In the genomic region with DNA sequence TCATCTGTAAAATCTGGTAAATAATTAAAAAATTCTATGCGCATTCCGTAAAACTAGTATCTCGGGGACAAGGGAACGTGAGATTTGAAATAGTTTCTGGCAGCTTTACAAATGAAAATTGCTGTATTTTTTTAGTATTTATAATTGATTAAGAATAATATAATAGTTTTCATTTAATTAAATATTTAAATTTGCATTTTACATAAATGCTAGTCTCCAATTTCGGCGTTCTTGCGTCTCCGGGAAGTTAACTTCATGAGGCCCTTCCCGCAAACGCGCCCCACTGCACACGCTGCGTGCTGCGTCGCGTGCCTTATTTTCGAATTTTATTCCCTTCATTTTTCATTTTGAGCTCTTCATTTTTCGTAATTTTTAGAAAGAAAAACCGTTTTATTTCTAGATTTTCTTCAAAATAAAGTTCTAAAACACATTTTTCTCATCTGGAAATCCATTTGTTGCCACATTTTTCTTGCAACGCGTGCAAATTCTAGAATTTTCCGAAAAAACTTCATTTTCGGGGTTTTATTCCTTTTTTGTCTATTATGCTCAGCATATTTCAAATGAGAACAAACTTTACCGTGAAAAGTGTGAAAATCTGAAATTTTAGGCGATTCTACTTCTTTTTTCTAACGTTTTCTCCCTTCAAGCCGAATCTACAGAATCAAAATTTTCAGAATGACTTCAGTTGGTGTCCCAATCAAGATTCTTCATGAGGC, we compare ENCODE assay signal across 3 worm cellular contexts.
TF ChIP-seq lines count a peak whose summit lies in the region.

A gene (minus strand): TSS at position 55 of the 716 bp plus-strand sequence.
A gene (plus strand): TSS at position 666 of the 716 bp plus-strand sequence.

TF ChIP-seq in whole organism, L1 larva, 84 proteins besides CTCF, POLR2A, EP300 and RAD21 (continued from another document and continues in another):
- TF ChIP-seq nhr-84 (tag; optimal IDR thresholded peaks at IDR 0.05; lab: Kevin White, UChicago) (no peak), vab-15 (tag; optimal IDR thresholded peaks at IDR 0.05; lab: Kevin White, UChicago) (peak; percentile 95), hlh-4 (tag; optimal IDR thresholded peaks at IDR 0.05; lab: Kevin White, UChicago) (no peak), unc-130 (tag; optimal IDR thresholded peaks at IDR 0.05; lab: Kevin White, UChicago) (peak; percentile 31), lin-39 (tag; optimal IDR thresholded peaks at IDR 0.05; lab: Kevin White, UChicago) (no peak), sup-37 (GFP tag; optimal IDR thresholded peaks at IDR 0.05; lab: Kevin White, UChicago) (peak; percentile 40), efl-1 (optimal IDR thresholded peaks at IDR 0.05; lab: Kevin White, UChicago) (peak; percentile 75 to 77), efl-1 (GFP tag; optimal IDR thresholded peaks at IDR 0.05 in 1 of 2; lab: Kevin White, UChicago) (peak; percentile 64 to 94), fkh-8 (tag; optimal IDR thresholded peaks at IDR 0.05; lab: Kevin White, UChicago) (peak; percentile 96), lin-15B (tag; optimal IDR thresholded peaks at IDR 0.05; lab: Kevin White, UChicago) (peak; percentile 90), xbp-1 (tag; optimal IDR thresholded peaks at IDR 0.05; lab: Kevin White, UChicago) (peak; percentile 87), zag-1 (tag; optimal IDR thresholded peaks at IDR 0.05; lab: Kevin White, UChicago) (no peak), lin-35 (GFP tag; optimal IDR thresholded peaks at IDR 0.05; lab: Kevin White, UChicago) (peak; percentile 73 to 85), sox-4 (tag; optimal IDR thresholded peaks at IDR 0.05; lab: Kevin White, UChicago) (peak; percentile 58), nhr-20 (tag; optimal IDR thresholded peaks at IDR 0.05; lab: Kevin White, UChicago) (peak; percentile 81), pag-3 (tag; optimal IDR thresholded peaks at IDR 0.05; lab: Kevin White, UChicago; ENCODE audit: borderline replicate concordance, insufficient read depth) (no peak), lir-3 (tag; optimal IDR thresholded peaks at IDR 0.05; lab: Kevin White, UChicago; ENCODE audit: poor library complexity) (peak; percentile 81), ztf-11 (tag; optimal IDR thresholded peaks at IDR 0.05; lab: Kevin White, UChicago) (peak in 1 of 2 experiments; percentile 79), nhr-12 (tag; optimal IDR thresholded peaks at IDR 0.05; lab: Kevin White, UChicago) (no peak), efl-3 (GFP tag; optimal IDR thresholded peaks at IDR 0.05; lab: Kevin White, UChicago) (no peak), nhr-11 (tag; optimal IDR thresholded peaks at IDR 0.05; lab: Kevin White, UChicago) (no peak), dpl-1 (GFP tag; optimal IDR thresholded peaks at IDR 0.05; lab: Kevin White, UChicago) (peak; percentile 63 to 69 (median 64)), egl-13 (tag; optimal IDR thresholded peaks at IDR 0.05; lab: Kevin White, UChicago) (peak; percentile 66), nhr-28 (tag; optimal IDR thresholded peaks at IDR 0.05; lab: Kevin White, UChicago) (no peak), tbx-2 (tag; optimal IDR thresholded peaks at IDR 0.05; lab: Kevin White, UChicago) (peak; percentile 84), unc-86 (tag; optimal IDR thresholded peaks at IDR 0.05; lab: Kevin White, UChicago) (peak; percentile 77), snu-23 (GFP tag; optimal IDR thresholded peaks at IDR 0.05; lab: Kevin White, UChicago) (peak; percentile 87), nhr-237 (tag; optimal IDR thresholded peaks at IDR 0.05; lab: Kevin White, UChicago) (no peak), lsy-2 (tag; optimal IDR thresholded peaks at IDR 0.05; lab: Kevin White, UChicago) (peak; percentile 78 to 80), nhr-76 (tag; optimal IDR thresholded peaks at IDR 0.05; lab: Kevin White, UChicago) (no peak), aly-2 (tag; optimal IDR thresholded peaks at IDR 0.05; lab: Kevin White, UChicago) (peak; percentile 17), egl-27 (tag; optimal IDR thresholded peaks at IDR 0.05; lab: Kevin White, UChicago) (no peak), ztf-4 (tag; optimal IDR thresholded peaks at IDR 0.05; lab: Kevin White, UChicago) (peak; percentile 41), lin-13 (GFP tag; optimal IDR thresholded peaks at IDR 0.05; lab: Kevin White, UChicago) (peak; percentile 55), aha-1 (tag; optimal IDR thresholded peaks at IDR 0.05; lab: Kevin White, UChicago) (no peak), F16B12.6 (tag; optimal IDR thresholded peaks at IDR 0.05; lab: Kevin White, UChicago) (no peak), ceh-88 (GFP tag; IDR thresholded peaks at IDR 0.05; lab: Robert Waterston, UW) (peak; percentile 87), hpl-2 (GFP tag; optimal IDR thresholded peaks at IDR 0.05; lab: Kevin White, UChicago) (no peak), fkh-4 (tag; optimal IDR thresholded peaks at IDR 0.05; lab: Kevin White, UChicago; ENCODE audit: borderline replicate concordance) (peak; percentile 68), nhr-90 (tag; optimal IDR thresholded peaks at IDR 0.05; lab: Kevin White, UChicago; ENCODE audit: poor library complexity) (peak; percentile 90)

TF ChIP-seq in whole organism, L3 larva, 47 proteins besides CTCF, POLR2A, EP300 and RAD21 (continued from another document):
- TF ChIP-seq snpc-4 (tag; optimal IDR thresholded peaks at IDR 0.05; lab: Kevin White, UChicago), result peak; percentile 43
- TF ChIP-seq aly-2 (tag; optimal IDR thresholded peaks at IDR 0.05; lab: Kevin White, UChicago), result no peak
- peak; percentile 77 for TF ChIP-seq nfya-1 (tag; optimal IDR thresholded peaks at IDR 0.05; lab: Kevin White, UChicago; ENCODE audit: insufficient read depth)
- TF ChIP-seq elt-1 (tag; optimal IDR thresholded peaks at IDR 0.05; lab: Kevin White, UChicago), result no peak
- no peak for TF ChIP-seq sea-2 (GFP tag; optimal IDR thresholded peaks at IDR 0.05; lab: Kevin White, UChicago)
- TF ChIP-seq lin-39 (tag; optimal IDR thresholded peaks at IDR 0.05; lab: Kevin White, UChicago), result peak; percentile 55
- TF ChIP-seq nhr-23 (tag; optimal IDR thresholded peaks at IDR 0.05; lab: Kevin White, UChicago), result peak; percentile 73
- TF ChIP-seq lin-15B (tag; optimal IDR thresholded peaks at IDR 0.05; lab: Kevin White, UChicago), result peak; percentile 91
- TF ChIP-seq hmg-11 (tag; optimal IDR thresholded peaks at IDR 0.05; lab: Kevin White, UChicago), result peak; percentile 82
- no peak for TF ChIP-seq elt-3 (tag; optimal IDR thresholded peaks at IDR 0.05; lab: Kevin White, UChicago)
- TF ChIP-seq nhr-77 (tag; optimal IDR thresholded peaks at IDR 0.05; lab: Kevin White, UChicago), result no peak

TF ChIP-seq in whole organism, young adult, 124 proteins besides CTCF, POLR2A, EP300 and RAD21 (continued from another document and continues in another):
- TF ChIP-seq ztf-18 (tag; optimal IDR thresholded peaks at IDR 0.05; lab: Kevin White, UChicago) (peak; percentile 70), nhr-90 (tag; optimal IDR thresholded peaks at IDR 0.05; lab: Kevin White, UChicago) (no peak), let-607 (tag; optimal IDR thresholded peaks at IDR 0.05; lab: Kevin White, UChicago) (peak in 1 of 2 experiments; percentile 59), D2030.7 (GFP tag; IDR thresholded peaks at IDR 0.05; lab: Robert Waterston, UW) (peak; percentile 91), attf-5 (GFP tag; optimal IDR thresholded peaks at IDR 0.05; lab: Kevin White, UChicago) (peak; percentile 96), cebp-2 (GFP tag; IDR thresholded peaks at IDR 0.05; lab: Robert Waterston, UW) (no peak), lir-1 (GFP tag; conservative IDR thresholded peaks at IDR 0.05; lab: Robert Waterston, UW) (peak; percentile 80), ZK185.1 (tag; optimal IDR thresholded peaks at IDR 0.05; lab: Kevin White, UChicago; ENCODE audit: poor library complexity, severe bottlenecking) (peak; percentile 55), pbrm-1 (GFP tag; IDR thresholded peaks at IDR 0.05; lab: Robert Waterston, UW) (peak; percentile 78), F52B5.7 (tag; optimal IDR thresholded peaks at IDR 0.05; lab: Kevin White, UChicago) (no peak), F55B11.4 (tag; optimal IDR thresholded peaks at IDR 0.05; lab: Kevin White, UChicago; ENCODE audit: borderline replicate concordance, insufficient read depth) (no peak), lin-54 (GFP tag; optimal IDR thresholded peaks at IDR 0.05; lab: Kevin White, UChicago) (peak; percentile 83), lin-40 (tag; optimal IDR thresholded peaks at IDR 0.05; lab: Kevin White, UChicago) (peak; percentile 71), zfh-2 (GFP tag; conservative IDR thresholded peaks at IDR 0.05; lab: Robert Waterston, UW) (no peak), repo-1 (tag; optimal IDR thresholded peaks at IDR 0.05; lab: Kevin White, UChicago) (no peak), hlh-26 (GFP tag; conservative IDR thresholded peaks at IDR 0.05; lab: Robert Waterston, UW) (no peak), ztf-22 (GFP tag; optimal IDR thresholded peaks at IDR 0.05; lab: Kevin White, UChicago) (no peak), bed-2 (GFP tag; IDR thresholded peaks at IDR 0.05; lab: Robert Waterston, UW) (peak; percentile 77), C17E4.6 (GFP tag; IDR thresholded peaks at IDR 0.05; lab: Robert Waterston, UW) (no peak), F57C9.4 (tag; optimal IDR thresholded peaks at IDR 0.05; lab: Kevin White, UChicago) (no peak), tlf-1 (GFP tag; optimal IDR thresholded peaks at IDR 0.05; lab: Kevin White, UChicago) (peak; percentile 34), ztf-6 (GFP tag; IDR thresholded peaks at IDR 0.05; lab: Robert Waterston, UW) (peak; percentile 57; the same call in 1 of the 2 replicates), rec-8 (tag; optimal IDR thresholded peaks at IDR 0.05; lab: Kevin White, UChicago) (peak; percentile 33 to 37), chd-7 (tag; optimal IDR thresholded peaks at IDR 0.05; lab: Kevin White, UChicago) (no peak), lin-35 (GFP tag; optimal IDR thresholded peaks at IDR 0.05; lab: Kevin White, UChicago) (peak in 1 of 3 experiments; percentile 64), dpl-1 (GFP tag; optimal IDR thresholded peaks at IDR 0.05; lab: Kevin White, UChicago) (no peak), hmg-20 (GFP tag; IDR thresholded peaks at IDR 0.05; lab: Robert Waterston, UW) (no peak), rcor-1 (GFP tag; IDR thresholded peaks at IDR 0.05; lab: Robert Waterston, UW) (peak; percentile 54; the same call in 1 of the 2 replicates), ztf-28 (GFP tag; IDR thresholded peaks at IDR 0.05; lab: Robert Waterston, UW) (peak; percentile 91; the same call in 1 of the 2 replicates), ceh-40 (GFP tag; IDR thresholded peaks at IDR 0.05; lab: Robert Waterston, UW) (no peak), snpc-1.1 (tag; optimal IDR thresholded peaks at IDR 0.05; lab: Kevin White, UChicago; ENCODE audit: insufficient read depth) (peak; percentile 4), snpc-4 (GFP tag; optimal IDR thresholded peaks at IDR 0.05; lab: Kevin White, UChicago) (peak; percentile 73), snpc-4 (tag; optimal IDR thresholded peaks at IDR 0.05; lab: Kevin White, UChicago) (peak; percentile 36 to 91 (median 73)), B0019.2 (GFP tag; conservative IDR thresholded peaks at IDR 0.05; lab: Robert Waterston, UW) (0 out of 2 replicates have a peak, but pooled peaks have one; percentile 12), hlh-12 (tag; optimal IDR thresholded peaks at IDR 0.05; lab: Kevin White, UChicago) (no peak), sptf-2 (GFP tag; optimal IDR thresholded peaks at IDR 0.05; lab: Kevin White, UChicago) (no peak), hmg-1.2 (GFP tag; IDR thresholded peaks at IDR 0.05; lab: Robert Waterston, UW) (peak; percentile 52; the same call in 1 of the 2 replicates), ekl-4 (GFP tag; IDR thresholded peaks at IDR 0.05; lab: Robert Waterston, UW) (peak; percentile 68; the same call in 1 of the 2 replicates), F33H1.4 (GFP tag; IDR thresholded peaks at IDR 0.05; lab: Robert Waterston, UW) (0 out of 2 replicates have a peak, but pooled peaks have one; percentile 18), rpc-1 (optimal IDR thresholded peaks at IDR 0.05; lab: Kevin White, UChicago) (no peak), rpc-1 (tag; optimal IDR thresholded peaks at IDR 0.05; lab: Kevin White, UChicago) (no peak), lsl-1 (GFP tag; optimal IDR thresholded peaks at IDR 0.05; lab: Kevin White, UChicago) (peak; percentile 49), T26A5.8 (tag; optimal IDR thresholded peaks at IDR 0.05; lab: Kevin White, UChicago) (no peak), snpc-1.3 (tag; optimal IDR thresholded peaks at IDR 0.05; lab: Kevin White, UChicago; ENCODE audit: insufficient read depth) (peak; percentile 22), tbx-9 (tag; optimal IDR thresholded peaks at IDR 0.05; lab: Kevin White, UChicago; ENCODE audit: borderline replicate concordance) (no peak), F37B4.10 (GFP tag; IDR thresholded peaks at IDR 0.05; lab: Robert Waterston, UW) (no peak), ceh-100 (GFP tag; IDR thresholded peaks at IDR 0.05; lab: Robert Waterston, UW) (peak; percentile 99), ceh-58 (GFP tag; IDR thresholded peaks at IDR 0.05; lab: Robert Waterston, UW) (no peak), Y79H2A.3 (GFP tag; conservative IDR thresholded peaks at IDR 0.05; lab: Robert Waterston, UW) (peak; percentile 82; the same call in 1 of the 2 replicates), efl-1 (GFP tag; optimal IDR thresholded peaks at IDR 0.05; lab: Kevin White, UChicago) (peak; percentile 16), Y56A3A.18 (GFP tag; IDR thresholded peaks at IDR 0.05; lab: Robert Waterston, UW) (no peak), C06A6.2 (GFP tag; conservative IDR thresholded peaks at IDR 0.05; lab: Robert Waterston, UW) (no peak), B0261.1 (tag; optimal IDR thresholded peaks at IDR 0.05; lab: Kevin White, UChicago) (peak; percentile 20), zim-3 (tag; optimal IDR thresholded peaks at IDR 0.05; lab: Kevin White, UChicago) (no peak), mcd-1 (GFP tag; IDR thresholded peaks at IDR 0.05; lab: Robert Waterston, UW) (peak; percentile 96), aptf-2 (GFP tag; conservative IDR thresholded peaks at IDR 0.05; lab: Robert Waterston, UW) (peak; percentile 80), madf-8 (GFP tag; conservative IDR thresholded peaks at IDR 0.05; lab: Robert Waterston, UW) (no peak), ztf-25 (GFP tag; IDR thresholded peaks at IDR 0.05; lab: Robert Waterston, UW) (no peak), F39B2.1 (GFP tag; IDR thresholded peaks at IDR 0.05; lab: Robert Waterston, UW) (no peak), attf-6 (GFP tag; IDR thresholded peaks at IDR 0.05; lab: Robert Waterston, UW) (peak; percentile 88), nfyb-1 (GFP tag; IDR thresholded peaks at IDR 0.05; lab: Robert Waterston, UW) (peak; percentile 57; the same call in 1 of the 2 replicates), T07F8.4 (tag; optimal IDR thresholded peaks at IDR 0.05; lab: Kevin White, UChicago) (peak; percentile 24), ceh-79 (tag; optimal IDR thresholded peaks at IDR 0.05; lab: Kevin White, UChicago) (no peak), egrh-3 (GFP tag; IDR thresholded peaks at IDR 0.05; lab: Robert Waterston, UW) (peak; percentile 50; the same call in 1 of the 2 replicates), ccch-3 (GFP tag; optimal IDR thresholded peaks at IDR 0.05; lab: Kevin White, UChicago) (peak; percentile 72), B0336.3 (GFP tag; IDR thresholded peaks at IDR 0.05; lab: Robert Waterston, UW) (0 out of 2 replicates have a peak, but pooled peaks have one; percentile 25), somi-1 (GFP tag; optimal IDR thresholded peaks at IDR 0.05; lab: Kevin White, UChicago) (peak; percentile 24), mxl-1 (tag; optimal IDR thresholded peaks at IDR 0.05; lab: Kevin White, UChicago) (peak; percentile 27), snpc-3.4 (tag; optimal IDR thresholded peaks at IDR 0.05; lab: Kevin White, UChicago) (peak; percentile 57), madf-6 (GFP tag; IDR thresholded peaks at IDR 0.05; lab: Robert Waterston, UW) (peak; percentile 54), unc-130 (GFP tag; optimal IDR thresholded peaks at IDR 0.05; lab: Kevin White, UChicago) (peak; percentile 85), athp-1 (tag; optimal IDR thresholded peaks at IDR 0.05; lab: Kevin White, UChicago) (peak; percentile 82), ceh-27 (GFP tag; optimal IDR thresholded peaks at IDR 0.05; lab: Kevin White, UChicago) (peak; percentile 81), K12H6.12 (tag; optimal IDR thresholded peaks at IDR 0.05; lab: Kevin White, UChicago) (peak; percentile 86)
